Worm (Caenorhabditis elegans) whole organism, young adult: ENCODE results near the gene E04F6.8.

ENCODE experiments used
- B0261.1 ChIP-seq: sonication (generic microtip); optimal IDR thresholded peaks from 2 replicates; lab custom pipeline; 2016; ENCODE audit warnings: mild to moderate bottlenecking, missing genetic modification characterization, moderate library complexity, missing compliant biosample characterization
- F22D6.2 ChIP-seq: sonication (generic microtip); optimal IDR thresholded peaks from 2 replicates; lab custom pipeline; 2016; ENCODE audit warnings: mild to moderate bottlenecking, missing genetic modification characterization, missing compliant biosample characterization
- F23B12.7 ChIP-seq: sonication (generic microtip); optimal IDR thresholded peaks from 2 replicates; lab custom pipeline; 2017; ENCODE audit warnings: missing genetic modification characterization, mild to moderate bottlenecking, missing compliant biosample characterization, antibody characterized with exemption, moderate library complexity; ENCODE audit not compliant: insufficient read depth
- F33H1.4 ChIP-seq: fragments of 200-800 bp; sonication (Bioruptor generic); IDR thresholded peaks from 2 replicates; pipeline ENCODE4 v1.3.6; 2022; ENCODE audit warnings: missing genetic modification reagents, missing genetic modification characterization, missing compliant biosample characterization
- F37B4.10 ChIP-seq: fragments of 200-800 bp; sonication (Bioruptor generic); IDR thresholded peaks from 2 replicates; pipeline ENCODE4 v1.3.6; 2022; ENCODE audit warnings: missing genetic modification characterization, missing compliant biosample characterization
- F39B2.1 ChIP-seq: fragments of 200-800 bp; sonication (Bioruptor generic); IDR thresholded peaks from 2 replicates; pipeline ENCODE4 v1.3.6; 2022; ENCODE audit warnings: missing genetic modification reagents, missing genetic modification characterization, missing compliant biosample characterization
- F55B11.4 ChIP-seq: sonication (generic microtip); optimal IDR thresholded peaks from 2 replicates; lab custom pipeline; 2016; ENCODE audit warnings: missing compliant biosample characterization, missing genetic modification characterization, borderline replicate concordance; ENCODE audit not compliant: insufficient read depth
- F57A8.1 ChIP-seq: fragments of 200-800 bp; sonication (Bioruptor generic); optimal IDR thresholded peaks from 2 replicates; lab custom pipeline; 2018; ENCODE audit warnings: mild to moderate bottlenecking, missing genetic modification characterization, moderate library complexity, missing compliant biosample characterization
- F57C9.4 ChIP-seq: sonication (generic microtip); optimal IDR thresholded peaks from 2 replicates; lab custom pipeline; 2017; ENCODE audit warnings: mild to moderate bottlenecking, missing genetic modification characterization, missing compliant biosample characterization
- T07F8.4 ChIP-seq: sonication (generic microtip); optimal IDR thresholded peaks from 2 replicates; lab custom pipeline; 2016; ENCODE audit warnings: mild to moderate bottlenecking, missing genetic modification characterization, moderate library complexity, missing compliant biosample characterization
- Y53F4B.3 ChIP-seq: fragments of 200-800 bp; sonication (Bioruptor generic); IDR thresholded peaks from 2 replicates; pipeline ENCODE4 v1.3.6; 2022; ENCODE audit warnings: missing genetic modification reagents, missing genetic modification characterization, missing compliant biosample characterization
- Y56A3A.18 ChIP-seq: fragments of 200-800 bp; sonication (Bioruptor generic); IDR thresholded peaks from 2 replicates; pipeline ENCODE4 v1.3.6; 2022; ENCODE audit warnings: missing genetic modification reagents, missing genetic modification characterization, missing compliant biosample characterization
- Y67H2A.10 ChIP-seq: fragments of 200-800 bp; sonication (Bioruptor generic); conservative IDR thresholded peaks from 2 replicates; pipeline ENCODE4 v1.3.6; 2022; ENCODE audit warnings: missing genetic modification reagents, missing genetic modification characterization, missing compliant biosample characterization
- atf-7 ChIP-seq: sonication (generic microtip); optimal IDR thresholded peaks from 2 replicates; lab custom pipeline; 2017; ENCODE audit warnings: mild to moderate bottlenecking, missing genetic modification characterization, missing compliant biosample characterization
- athp-1 ChIP-seq: sonication (generic microtip); optimal IDR thresholded peaks from 2 replicates; lab custom pipeline; 2017; ENCODE audit warnings: mild to moderate bottlenecking, missing genetic modification characterization, missing compliant biosample characterization
- attf-3 ChIP-seq: fragments of 200-800 bp; sonication (Bioruptor generic); conservative IDR thresholded peaks from 2 replicates; pipeline ENCODE4 v1.3.6; 2022; ENCODE audit warnings: missing genetic modification reagents, missing genetic modification characterization, missing compliant biosample characterization
- attf-6 ChIP-seq: fragments of 200-800 bp; sonication (Bioruptor generic); IDR thresholded peaks from 2 replicates; pipeline ENCODE4 v1.3.6; 2022; ENCODE audit warnings: missing genetic modification reagents, missing genetic modification characterization, missing compliant biosample characterization
- bed-2 ChIP-seq: fragments of 200-800 bp; sonication (Bioruptor generic); IDR thresholded peaks from 2 replicates; pipeline ENCODE4 v1.3.6; 2022; ENCODE audit warnings: missing genetic modification reagents, missing genetic modification characterization, missing compliant biosample characterization
- ccch-3 ChIP-seq: fragments of 200-800 bp; sonication (Bioruptor generic); optimal IDR thresholded peaks from 2 replicates; lab custom pipeline; 2018; ENCODE audit warnings: mild to moderate bottlenecking, missing genetic modification characterization, missing compliant biosample characterization
- cebp-2 ChIP-seq: fragments of 200-800 bp; sonication (Bioruptor generic); IDR thresholded peaks from 2 replicates; pipeline ENCODE4 v1.3.6; 2022; ENCODE audit warnings: missing genetic modification characterization, missing compliant biosample characterization
- die-1 ChIP-seq: sonication (generic microtip); optimal IDR thresholded peaks from 2 replicates; lab custom pipeline; 2016; ENCODE audit warnings: missing genotype, mild to moderate bottlenecking, missing genetic modification characterization, missing compliant biosample characterization
- egrh-3 ChIP-seq: fragments of 200-800 bp; sonication (Bioruptor generic); IDR thresholded peaks from 2 replicates; pipeline ENCODE4 v1.3.6; 2022; ENCODE audit warnings: missing genetic modification reagents, missing genetic modification characterization, missing compliant biosample characterization
- him-1 ChIP-seq: sonication (generic microtip); optimal IDR thresholded peaks from 2 replicates; lab custom pipeline; 2016; ENCODE audit warnings: missing genotype, missing genetic modification reagents, missing genetic modification characterization, missing compliant biosample characterization
- hlh-12 ChIP-seq: sonication (generic microtip); optimal IDR thresholded peaks from 2 replicates; lab custom pipeline; 2016; ENCODE audit warnings: missing genetic modification characterization, missing compliant biosample characterization
- hlh-26 ChIP-seq: fragments of 200-800 bp; sonication (Bioruptor generic); conservative IDR thresholded peaks from 2 replicates; pipeline ENCODE4 v1.3.6; 2022; ENCODE audit warnings: missing genetic modification reagents, missing genetic modification characterization, missing compliant biosample characterization
- hmg-1.2 ChIP-seq: fragments of 200-800 bp; sonication (Bioruptor generic); IDR thresholded peaks from 2 replicates; pipeline ENCODE4 v1.3.6; 2022; ENCODE audit warnings: missing genetic modification reagents, missing genetic modification characterization, missing compliant biosample characterization
- hrde-1 ChIP-seq: sonication (generic microtip); optimal IDR thresholded peaks from 2 replicates; lab custom pipeline; 2016; ENCODE audit warnings: missing genetic modification characterization, mild to moderate bottlenecking, missing compliant biosample characterization, moderate library complexity, missing genotype, missing genetic modification reagents, borderline replicate concordance
- let-526 ChIP-seq: fragments of 200-800 bp; sonication (Bioruptor generic); IDR thresholded peaks from 2 replicates; pipeline ENCODE4 v1.3.6; 2022; ENCODE audit warnings: missing genetic modification reagents, missing genetic modification characterization, missing compliant biosample characterization
- let-607 ChIP-seq, 2 experiments: fragments of 200-800 bp in 1 of 2; sonication (Bioruptor generic) in 1 of 2; sonication (generic microtip) in 1 of 2; optimal IDR thresholded peaks; 2 replicates each; lab custom pipeline; 2016 to 2018; ENCODE audit warnings: mild to moderate bottlenecking in 2 of 2, missing compliant biosample characterization in 2 of 2, missing genetic modification characterization in 2 of 2, moderate library complexity in 2 of 2, missing genotype in 1 of 2
- lin-40 ChIP-seq: sonication (generic microtip); optimal IDR thresholded peaks from 2 replicates; lab custom pipeline; 2016; ENCODE audit warnings: missing genetic modification characterization, mild to moderate bottlenecking, missing compliant biosample characterization, missing genotype, missing genetic modification reagents
- lsy-27 ChIP-seq: sonication (generic microtip); optimal IDR thresholded peaks from 2 replicates; lab custom pipeline; 2017; ENCODE audit warnings: missing genetic modification characterization, mild to moderate bottlenecking, missing compliant biosample characterization, antibody characterized with exemption, missing genotype, borderline replicate concordance; ENCODE audit not compliant: insufficient read depth
- madf-10 ChIP-seq: sonication (generic microtip); optimal IDR thresholded peaks from 2 replicates; lab custom pipeline; 2016; ENCODE audit warnings: mild to moderate bottlenecking, missing genetic modification characterization, missing compliant biosample characterization
- madf-6 ChIP-seq: fragments of 200-800 bp; sonication (Bioruptor generic); IDR thresholded peaks from 2 replicates; pipeline ENCODE4 v1.3.6; 2022; ENCODE audit warnings: missing genetic modification reagents, missing genetic modification characterization, missing compliant biosample characterization
- nhr-179 ChIP-seq: sonication (generic microtip); optimal IDR thresholded peaks from 2 replicates; lab custom pipeline; 2016; ENCODE audit warnings: mild to moderate bottlenecking, missing genetic modification characterization, missing compliant biosample characterization
- nhr-80 ChIP-seq: sonication (generic microtip); optimal IDR thresholded peaks from 2 replicates; lab custom pipeline; 2016; ENCODE audit warnings: missing genetic modification characterization, missing compliant biosample characterization
- sea-2 ChIP-seq: fragments of 200-800 bp; sonication (Bioruptor generic); IDR thresholded peaks from 2 replicates; pipeline ENCODE4 v1.3.6; 2022; ENCODE audit warnings: missing genetic modification characterization, missing compliant biosample characterization
- tbx-9 ChIP-seq: sonication (generic microtip); optimal IDR thresholded peaks from 2 replicates; lab custom pipeline; 2016; ENCODE audit warnings: borderline replicate concordance, missing genetic modification characterization, inconsistent platforms, missing compliant biosample characterization
- unc-62 ChIP-seq: fragments of 150-350 bp; optimal IDR thresholded peaks from 2 replicates; lab custom pipeline; 2014; ENCODE audit warnings: missing biosample characterization, missing genetic modification reagents, missing genetic modification characterization
- xnd-1 ChIP-seq: sonication (generic microtip); optimal IDR thresholded peaks from 2 replicates; lab custom pipeline; 2016; ENCODE audit warnings: missing genotype, missing genetic modification reagents, missing genetic modification characterization, missing compliant biosample characterization
- ztf-18 ChIP-seq: sonication (generic microtip); optimal IDR thresholded peaks from 2 replicates; lab custom pipeline; 2016; ENCODE audit warnings: missing genotype, mild to moderate bottlenecking, missing genetic modification characterization, missing compliant biosample characterization
- ztf-22 ChIP-seq: fragments of 200-800 bp; sonication (Bioruptor generic); optimal IDR thresholded peaks from 2 replicates; lab custom pipeline; 2018; ENCODE audit warnings: mild to moderate bottlenecking, missing genetic modification characterization, moderate library complexity, missing compliant biosample characterization
- ztf-26 ChIP-seq: sonication (generic microtip); optimal IDR thresholded peaks from 2 replicates; lab custom pipeline; 2017; ENCODE audit warnings: missing genetic modification characterization, missing compliant biosample characterization
- ztf-28 ChIP-seq: fragments of 200-800 bp; sonication (Bioruptor generic); IDR thresholded peaks from 2 replicates; pipeline ENCODE4 v1.3.6; 2022; ENCODE audit warnings: missing genetic modification reagents, missing genetic modification characterization, missing compliant biosample characterization
- ztf-3 ChIP-seq: fragments of 200-800 bp; sonication (Bioruptor generic); optimal IDR thresholded peaks from 2 replicates; lab custom pipeline; 2018; ENCODE audit warnings: mild to moderate bottlenecking, missing genetic modification characterization, missing compliant biosample characterization
- ztf-6 ChIP-seq: fragments of 200-800 bp; sonication (Bioruptor generic); IDR thresholded peaks from 2 replicates; pipeline ENCODE4 v1.3.6; 2022; ENCODE audit warnings: missing genetic modification reagents, missing genetic modification characterization, missing compliant biosample characterization

E04F6.8 gene

DNA sequence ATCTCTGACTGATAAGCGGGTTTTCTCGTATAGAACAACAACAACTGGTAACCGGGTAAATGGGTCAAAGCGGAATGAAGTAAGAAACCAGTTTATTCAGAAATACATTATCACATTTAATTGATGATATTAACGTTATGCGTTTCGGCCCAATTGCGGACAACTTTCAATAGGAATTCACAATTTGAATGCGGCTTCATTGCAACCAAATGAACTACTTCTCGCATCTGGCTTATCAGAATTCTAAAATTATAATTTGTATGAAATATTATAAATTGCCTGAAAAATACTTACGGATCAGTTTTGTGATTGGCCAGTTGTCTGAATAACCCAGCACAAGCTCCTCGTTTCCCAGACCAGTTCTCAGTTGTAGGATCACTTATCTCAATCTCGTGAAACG lies 42.5 kb downstream of the E04F6.8 start, which contains the start of gene col-36:
Gene col-36, minus strand, starts transcription at position 101 of the 400 bp plus-strand sequence.
- TF ChIP-seq F22D6.2 (tag; lab: Kevin White, UChicago) (no peak), F39B2.1 (GFP tag; lab: Robert Waterston, UW) (no peak), Y67H2A.10 (no peak), lin-40 (tag; lab: Kevin White, UChicago) (no peak), F57A8.1 (GFP tag; lab: Kevin White, UChicago) (no peak), tbx-9 (tag; lab: Kevin White, UChicago) (no peak), hrde-1 (tag; lab: Kevin White, UChicago) (no peak), ztf-3 (GFP tag; lab: Kevin White, UChicago) (no peak), sea-2 (GFP tag; lab: Robert Waterston, UW) (no peak), madf-6 (GFP tag; lab: Robert Waterston, UW) (no peak), Y53F4B.3 (GFP tag; lab: Robert Waterston, UW) (no peak), F33H1.4 (GFP tag; lab: Robert Waterston, UW) (no peak), unc-62 (GFP tag; lab: Kevin White, UChicago) (no peak), lsy-27 (tag; lab: Kevin White, UChicago) (no peak), F37B4.10 (no peak), bed-2 (no peak), nhr-179 (tag; lab: Kevin White, UChicago) (no peak), nhr-80 (no peak), atf-7 (tag; lab: Kevin White, UChicago) (no peak), ztf-22 (GFP tag; lab: Kevin White, UChicago) (no peak)

DNA sequence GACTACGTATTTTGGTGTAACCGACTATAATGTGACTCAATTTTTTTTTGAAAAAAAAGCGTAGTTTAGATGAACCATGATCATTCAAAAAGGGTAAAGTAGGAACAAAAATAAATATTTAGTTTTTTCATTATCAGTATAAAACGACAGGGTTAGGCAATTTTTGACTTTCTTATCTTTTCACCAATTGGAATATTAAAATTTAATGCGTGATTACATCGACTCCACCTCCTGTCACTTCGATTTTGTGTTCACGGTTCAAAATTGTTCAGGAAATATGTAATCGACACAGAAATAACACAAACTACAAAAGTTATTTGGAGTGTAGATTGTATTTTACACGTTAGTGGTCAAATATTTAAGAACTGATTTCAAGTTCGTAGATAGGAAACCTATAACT lies 44.4 kb downstream of the E04F6.8 start:
- TF ChIP-seq let-607 (tag; optimal IDR thresholded peaks at IDR 0.05; lab: Kevin White, UChicago), result peak in 1 of 2 experiments; percentile 3
- no peak for TF ChIP-seq unc-62 (GFP tag; lab: Kevin White, UChicago)
- peak; percentile 76 for TF ChIP-seq nhr-80
- TF ChIP-seq, all 124 proteins: peak for 2

DNA sequence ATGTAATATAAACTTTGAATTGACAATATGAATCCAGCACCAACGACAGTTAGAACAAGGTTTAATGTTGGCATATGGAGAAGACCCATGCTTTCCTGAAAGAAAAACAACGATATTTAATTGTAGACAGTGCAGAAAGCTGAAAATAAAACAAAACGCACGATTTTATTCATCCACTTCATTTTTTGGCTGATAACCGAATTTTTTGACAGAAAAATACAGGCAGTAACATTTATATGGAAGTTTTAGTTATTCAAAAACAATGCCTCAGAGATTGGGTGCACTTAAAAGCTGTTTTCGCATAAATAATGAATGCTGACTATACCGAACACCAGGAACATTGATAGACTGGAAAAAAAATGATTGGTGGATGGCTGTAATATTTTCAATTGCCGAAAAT lies 45.4 kb downstream of the E04F6.8 start, which contains the start of gene mfsd-13.2:
Gene mfsd-13.2, minus strand, starts transcription at position 101 of the 400 bp plus-strand sequence.
- TF ChIP-seq athp-1 (tag; lab: Kevin White, UChicago) (no peak), him-1 (tag; lab: Kevin White, UChicago) (no peak), nhr-179 (tag; lab: Kevin White, UChicago) (no peak), die-1 (no peak), hlh-12 (tag; lab: Kevin White, UChicago) (no peak), egrh-3 (GFP tag; lab: Robert Waterston, UW) (no peak), ztf-18 (tag; lab: Kevin White, UChicago) (no peak), lin-40 (tag; lab: Kevin White, UChicago) (no peak), ztf-28 (GFP tag; lab: Robert Waterston, UW) (no peak), F55B11.4 (tag; lab: Kevin White, UChicago) (no peak), F23B12.7 (no peak), T07F8.4 (tag; lab: Kevin White, UChicago) (no peak), hmg-1.2 (GFP tag; lab: Robert Waterston, UW) (no peak), hlh-26 (no peak)
- TF ChIP-seq, all 124 proteins: peak for 0

DNA sequence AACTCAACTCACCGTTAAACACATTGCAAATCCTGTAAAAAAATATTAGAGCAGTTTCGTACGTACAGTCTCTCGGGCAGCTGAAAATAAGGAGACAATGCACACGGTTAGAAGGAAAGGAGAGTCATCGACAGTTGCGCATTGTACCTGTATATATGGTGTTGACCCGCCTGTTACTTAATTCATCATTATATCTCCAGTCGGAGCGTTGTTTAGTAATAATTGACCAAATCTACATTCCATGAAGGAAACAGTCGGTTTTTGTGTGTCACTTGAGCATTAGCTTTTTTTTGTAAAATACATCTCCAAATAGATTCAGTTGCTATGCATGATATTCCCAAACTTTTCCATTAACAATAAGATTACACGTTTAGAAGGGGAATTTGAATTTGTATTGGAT lies 49.7 kb downstream of the E04F6.8 start, which contains the start of gene C27H5.12:
Gene C27H5.12, minus strand, starts transcription at position 101 of the 400 bp plus-strand sequence.
- no peak for TF ChIP-seq ztf-26 (tag; lab: Kevin White, UChicago)
- TF ChIP-seq attf-6 (GFP tag; lab: Robert Waterston, UW), result no peak
- TF ChIP-seq F57C9.4 (tag; lab: Kevin White, UChicago), result no peak
- TF ChIP-seq ztf-22 (GFP tag; lab: Kevin White, UChicago), result no peak
- no peak for TF ChIP-seq attf-3 (GFP tag; lab: Robert Waterston, UW)
- no peak for TF ChIP-seq ztf-6
- no peak for TF ChIP-seq madf-10 (tag; lab: Kevin White, UChicago)
- no peak for TF ChIP-seq B0261.1 (tag; lab: Kevin White, UChicago)
- no peak for TF ChIP-seq egrh-3 (GFP tag; lab: Robert Waterston, UW)
- TF ChIP-seq cebp-2 (GFP tag; lab: Robert Waterston, UW), result no peak
- no peak for TF ChIP-seq him-1 (tag; lab: Kevin White, UChicago)
- TF ChIP-seq ccch-3 (GFP tag; lab: Kevin White, UChicago), result no peak
- no peak for TF ChIP-seq Y56A3A.18 (GFP tag; lab: Robert Waterston, UW)
- no peak for TF ChIP-seq let-526
- TF ChIP-seq xnd-1 (tag; lab: Kevin White, UChicago), result no peak
